Fruit fly (Drosophila melanogaster) whole organism, embryonic: ENCODE data around the gene Ilp7.

Experiments used
- Abd-B ChIP-seq: fragments of 200-800 bp; sonication (Bioruptor generic); optimal IDR thresholded peaks from 2 replicates; lab custom pipeline; 2018; ENCODE audit warnings: missing biosample characterization, mild to moderate bottlenecking, missing genetic modification characterization, moderate library complexity
- Bgb ChIP-seq: fragments of 200-800 bp; sonication (Bioruptor generic); IDR thresholded peaks from 2 replicates; pipeline ENCODE4 v1.3.6; 2022; ENCODE audit warnings: missing biosample characterization, missing genetic modification characterization; ENCODE audit not compliant: partially characterized antibody
- BtbVII ChIP-seq: fragments of 200-800 bp; sonication (Bioruptor generic); optimal IDR thresholded peaks from 3 replicates; lab custom pipeline; 2017; ENCODE audit warnings: missing biosample characterization, mild to moderate bottlenecking, missing genetic modification characterization
- CG10321 ChIP-seq: fragments of 200-800 bp; sonication (Bioruptor generic); IDR thresholded peaks from 2 replicates; pipeline ENCODE4 v1.3.6; 2022; ENCODE audit warnings: missing biosample characterization, missing genetic modification characterization
- CG11398 ChIP-seq: fragments of 200-800 bp; sonication (Bioruptor generic); optimal IDR thresholded peaks from 2 replicates; lab custom pipeline; 2016; ENCODE audit warnings: missing biosample characterization, missing genetic modification characterization
- CG13424 ChIP-seq: fragments of 200-800 bp; sonication (Bioruptor generic); optimal IDR thresholded peaks from 2 replicates; lab custom pipeline; 2019; ENCODE audit warnings: missing biosample characterization, mild to moderate bottlenecking, missing genetic modification characterization, moderate library complexity
- CG14014 ChIP-seq: fragments of 200-800 bp; sonication (Bioruptor generic); IDR thresholded peaks from 2 replicates; pipeline ENCODE4 v1.3.6; 2022; ENCODE audit warnings: missing biosample characterization, missing genetic modification characterization
- CG15073 ChIP-seq: fragments of 200-800 bp; sonication (Bioruptor generic); optimal IDR thresholded peaks from 2 replicates; lab custom pipeline; 2016; ENCODE audit warnings: missing biosample characterization, missing genetic modification characterization
- CG16779 ChIP-seq: fragments of 200-800 bp; sonication (Bioruptor generic); IDR thresholded peaks from 2 replicates; pipeline ENCODE4 v1.3.6; 2022; ENCODE audit warnings: missing biosample characterization, missing genetic modification characterization
- CG17328 ChIP-seq: fragments of 200-800 bp; sonication (Bioruptor generic); IDR thresholded peaks from 2 replicates; pipeline ENCODE4 v1.3.6; 2022; ENCODE audit warnings: missing biosample characterization, missing genetic modification characterization
- CG17385 ChIP-seq: fragments of 200-800 bp; sonication (Bioruptor generic); optimal IDR thresholded peaks from 3 replicates; lab custom pipeline; 2018; ENCODE audit warnings: missing biosample characterization, mild to moderate bottlenecking, missing genetic modification characterization
- CG17829 ChIP-seq: fragments of 200-800 bp; optimal IDR thresholded peaks from 2 replicates; lab custom pipeline; 2019; ENCODE audit warnings: missing biosample characterization, mild to moderate bottlenecking, missing genetic modification characterization, moderate library complexity
- CG17912 ChIP-seq: fragments of 200-800 bp; sonication (Bioruptor generic); optimal IDR thresholded peaks from 2 replicates; lab custom pipeline; 2018; ENCODE audit warnings: missing biosample characterization, mild to moderate bottlenecking, missing genetic modification characterization
- CG3407 ChIP-seq: fragments of 200-800 bp; sonication (Bioruptor generic); optimal IDR thresholded peaks from 2 replicates; lab custom pipeline; 2018; ENCODE audit warnings: missing biosample characterization, mild to moderate bottlenecking, missing genetic modification characterization
- CG7745 ChIP-seq: fragments of 200-800 bp; sonication (Bioruptor generic); optimal IDR thresholded peaks from 2 replicates; lab custom pipeline; 2018; ENCODE audit warnings: missing biosample characterization, mild to moderate bottlenecking, missing genetic modification characterization, moderate library complexity
- CG9727 ChIP-seq: fragments of 200-800 bp; sonication (Bioruptor generic); optimal IDR thresholded peaks from 3 replicates; lab custom pipeline; 2017; ENCODE audit warnings: missing biosample characterization, mild to moderate bottlenecking, missing genetic modification characterization
- CG9797 ChIP-seq: fragments of 200-800 bp; sonication (Bioruptor generic); optimal IDR thresholded peaks from 3 replicates; lab custom pipeline; 2018; ENCODE audit warnings: missing biosample characterization, mild to moderate bottlenecking, missing genetic modification characterization
- Elba2 ChIP-seq: fragments of 200-800 bp; sonication (Bioruptor generic); optimal IDR thresholded peaks from 3 replicates; lab custom pipeline; 2016; ENCODE audit warnings: missing biosample characterization, missing genetic modification characterization
- Gug ChIP-seq: fragments of 200-800 bp; sonication (Bioruptor generic); IDR thresholded peaks from 4 replicates; pipeline ENCODE4 v1.3.6; 2022; ENCODE audit warnings: missing biosample characterization, missing genetic modification characterization
- HLH3B ChIP-seq: fragments of 200-800 bp; sonication (Bioruptor generic); IDR thresholded peaks from 2 replicates; pipeline ENCODE4 v1.3.6; 2022; ENCODE audit warnings: missing biosample characterization, missing genetic modification characterization
- Hand ChIP-seq: fragments of 200-800 bp; sonication (Bioruptor generic); optimal IDR thresholded peaks from 2 replicates; lab custom pipeline; 2017; ENCODE audit warnings: mild to moderate bottlenecking, missing biosample characterization, missing genetic modification reagents, missing genetic modification characterization
- Hmx ChIP-seq: fragments of 200-800 bp; sonication (Bioruptor generic); optimal IDR thresholded peaks from 2 replicates; lab custom pipeline; 2016; ENCODE audit warnings: missing biosample characterization, missing genetic modification characterization
- Jarid2 ChIP-seq: fragments of 200-800 bp; sonication (Bioruptor generic); optimal IDR thresholded peaks from 3 replicates; lab custom pipeline; 2017; ENCODE audit warnings: mild to moderate bottlenecking, missing biosample characterization, missing genetic modification reagents, missing genetic modification characterization
- MESR4 ChIP-seq: fragments of 200-800 bp; sonication (Bioruptor generic); optimal IDR thresholded peaks from 2 replicates; lab custom pipeline; 2018; ENCODE audit warnings: missing biosample characterization, mild to moderate bottlenecking, missing genetic modification characterization, moderate library complexity
- NFAT ChIP-seq: fragments of 200-800 bp; sonication (Bioruptor generic); IDR thresholded peaks from 2 replicates; pipeline ENCODE4 v1.3.6; 2022; ENCODE audit warnings: missing biosample characterization, missing genetic modification characterization
- Nf-YC ChIP-seq: fragments of 200-800 bp; optimal IDR thresholded peaks from 3 replicates; lab custom pipeline; 2019; ENCODE audit warnings: missing biosample characterization, mild to moderate bottlenecking, missing genetic modification characterization, moderate library complexity
- Sin3A ChIP-seq: fragments of >200 bp; optimal IDR thresholded peaks from 2 replicates; lab custom pipeline; 2018
- Six4 ChIP-seq: fragments of 200-800 bp; sonication (Bioruptor generic); optimal IDR thresholded peaks from 2 replicates; lab custom pipeline; 2016; ENCODE audit warnings: missing biosample characterization, missing genetic modification characterization
- Stat92E ChIP-seq, 3 experiments: fragments of >200 bp in 2 of 3; fragments of 200-800 bp in 1 of 3; sonication (Bioruptor generic) in 1 of 3; optimal IDR thresholded peaks; 2 replicates each; lab custom pipeline; 2017 to 2019; ENCODE audit warnings: missing biosample characterization in 3 of 3, missing genetic modification characterization in 3 of 3, mild to moderate bottlenecking in 1 of 3, moderate library complexity in 1 of 3
- abd-A ChIP-seq: fragments of 200-800 bp; sonication (Bioruptor generic); optimal IDR thresholded peaks from 3 replicates; lab custom pipeline; 2019; ENCODE audit warnings: missing biosample characterization, mild to moderate bottlenecking, missing genetic modification characterization, moderate library complexity
- bcd ChIP-seq: fragments of 200-800 bp; sonication (Bioruptor generic); optimal IDR thresholded peaks from 2 replicates; lab custom pipeline; 2017; ENCODE audit warnings: missing biosample characterization, mild to moderate bottlenecking, missing genetic modification characterization
- danr ChIP-seq: fragments of 200-800 bp; sonication (Bioruptor generic); IDR thresholded peaks from 2 replicates; pipeline ENCODE4 v1.3.6; 2022; ENCODE audit warnings: missing biosample characterization, missing genetic modification characterization
- dati ChIP-seq: fragments of 200-800 bp; sonication (Bioruptor generic); IDR thresholded peaks from 2 replicates; pipeline ENCODE4 v1.3.6; 2022; ENCODE audit warnings: missing biosample characterization, missing genetic modification characterization
- dm ChIP-seq: fragments of 200-800 bp; sonication (Bioruptor generic); optimal IDR thresholded peaks from 3 replicates; lab custom pipeline; 2016; ENCODE audit warnings: missing biosample characterization, missing genetic modification characterization
- dysf ChIP-seq: fragments of 200-800 bp; sonication (Bioruptor generic); IDR thresholded peaks from 3 replicates; pipeline ENCODE4 v1.3.6; 2022; ENCODE audit warnings: missing biosample characterization, missing genetic modification characterization
- eyg ChIP-seq: fragments of 200-800 bp; sonication (Bioruptor generic); optimal IDR thresholded peaks from 3 replicates; lab custom pipeline; 2016; ENCODE audit warnings: missing biosample characterization, missing genetic modification characterization
- gro ChIP-seq: fragments of 200-800 bp; sonication (Bioruptor generic); optimal IDR thresholded peaks from 2 replicates; lab custom pipeline; 2016; ENCODE audit warnings: missing biosample characterization, missing genetic modification characterization
- hbn ChIP-seq: fragments of 200-800 bp; sonication (Bioruptor generic); IDR thresholded peaks from 2 replicates; pipeline ENCODE4 v1.3.6; 2022; ENCODE audit warnings: missing biosample characterization, missing genetic modification characterization; ENCODE audit not compliant: partially characterized antibody
- jigr1 ChIP-seq: fragments of 200-800 bp; sonication (Bioruptor generic); IDR thresholded peaks from 3 replicates; pipeline ENCODE4 v1.3.6; 2022; ENCODE audit warnings: missing biosample characterization, missing genetic modification characterization
- kay ChIP-seq: fragments of 200-800 bp; sonication (Bioruptor generic); optimal IDR thresholded peaks from 2 replicates; lab custom pipeline; 2016; ENCODE audit warnings: missing biosample characterization, missing genetic modification characterization
- ken ChIP-seq: fragments of 200-800 bp; sonication (Bioruptor generic); IDR thresholded peaks from 3 replicates; pipeline ENCODE4 v1.3.6; 2022; ENCODE audit warnings: missing biosample characterization, missing genetic modification characterization
- lbe ChIP-seq: fragments of 200-800 bp; sonication (Bioruptor generic); optimal IDR thresholded peaks from 2 replicates; lab custom pipeline; 2016; ENCODE audit warnings: missing biosample characterization, mild to moderate bottlenecking, missing genetic modification characterization
- mld ChIP-seq: fragments of 200-800 bp; sonication (Bioruptor generic); IDR thresholded peaks from 3 replicates; pipeline ENCODE4 v1.3.6; 2022; ENCODE audit warnings: missing biosample characterization, missing genetic modification characterization; ENCODE audit not compliant: partially characterized antibody
- nmo ChIP-seq: fragments of 200-800 bp; sonication (Bioruptor generic); optimal IDR thresholded peaks from 2 replicates; lab custom pipeline; 2018; ENCODE audit warnings: missing biosample characterization, mild to moderate bottlenecking, missing genetic modification characterization, moderate library complexity
- pfk ChIP-seq: fragments of 200-800 bp; sonication (Bioruptor generic); optimal IDR thresholded peaks from 2 replicates; lab custom pipeline; 2018; ENCODE audit warnings: missing biosample characterization, mild to moderate bottlenecking, missing genetic modification characterization, moderate library complexity
- pho ChIP-seq: fragments of 200-800 bp; sonication (Bioruptor generic); optimal IDR thresholded peaks from 2 replicates; lab custom pipeline; 2016; ENCODE audit warnings: missing biosample characterization, missing genetic modification characterization
- pnt ChIP-seq: fragments of 200-800 bp; sonication (Bioruptor generic); optimal IDR thresholded peaks from 3 replicates; lab custom pipeline; 2016; ENCODE audit warnings: missing biosample characterization, missing genetic modification characterization
- tgo ChIP-seq: fragments of 200-800 bp; sonication (Bioruptor generic); IDR thresholded peaks from 3 replicates; pipeline ENCODE4 v1.3.6; 2022; ENCODE audit warnings: missing biosample characterization, missing genetic modification characterization
- tup ChIP-seq: fragments of 200-800 bp; sonication (Bioruptor generic); optimal IDR thresholded peaks from 2 replicates; lab custom pipeline; 2016; ENCODE audit warnings: missing biosample characterization, mild to moderate bottlenecking, missing genetic modification characterization, moderate library complexity

Ilp7 gene

dm6 chrX:3691623-3692553 lies 24.5 kb downstream of the Ilp7 start (continued):
- no peak for TF ChIP-seq hbn (GFP tag; lab: Robert Waterston, UW)
- TF ChIP-seq CG17385 (GFP tag; lab: Kevin White, UChicago) = peak; percentile 78
- TF ChIP-seq ken (GFP tag; lab: Robert Waterston, UW) = peak; percentile 83
- TF ChIP-seq CG13424 (tag; lab: Kevin White, UChicago) = peak; percentile 81
- peak; percentile 15 for TF ChIP-seq lbe (GFP tag; lab: Kevin White, UChicago)
- no peak for TF ChIP-seq pfk (GFP tag; lab: Kevin White, UChicago)
- TF ChIP-seq HLH3B = peak; percentile 84
- TF ChIP-seq CG11398 = peak; percentile 42
- peak; percentile 79 for TF ChIP-seq CG17328
- TF ChIP-seq mld = no peak
- peak; percentile 21; the same call in 1 of the 2 replicates for TF ChIP-seq danr (GFP tag; lab: Robert Waterston, UW)
- peak; percentile 79 for TF ChIP-seq Gug (GFP tag; lab: Robert Waterston, UW)
- TF ChIP-seq gro (GFP tag; lab: Kevin White, UChicago) = peak; percentile 46
- TF ChIP-seq Nf-YC (tag; lab: Kevin White, UChicago) = peak; percentile 38
- TF ChIP-seq Abd-B (GFP tag; lab: Kevin White, UChicago) = peak; percentile 56
- TF ChIP-seq jigr1 (GFP tag; lab: Robert Waterston, UW) = 0 out of 3 replicates have a peak, but pooled peaks have one; percentile 52
- TF ChIP-seq CG7745 (tag; lab: Kevin White, UChicago) = no peak
- no peak for TF ChIP-seq Elba2 (GFP tag; lab: Kevin White, UChicago)
- no peak for TF ChIP-seq tup (GFP tag; lab: Kevin White, UChicago)
- peak; percentile 82 for TF ChIP-seq nmo (GFP tag; lab: Kevin White, UChicago)
- TF ChIP-seq CG9727 (GFP tag; lab: Kevin White, UChicago) = peak; percentile 87
- peak; percentile 76 for TF ChIP-seq CG17829 (tag; lab: Kevin White, UChicago)
- TF ChIP-seq dysf (GFP tag; lab: Robert Waterston, UW) = peak; percentile 79
- peak; percentile 66 for TF ChIP-seq BtbVII (GFP tag; lab: Kevin White, UChicago)
- no peak for TF ChIP-seq CG10321
- TF ChIP-seq bcd = peak; percentile 77
- TF ChIP-seq pho (GFP tag; lab: Kevin White, UChicago) = peak; percentile 63
- TF ChIP-seq dati (GFP tag; lab: Robert Waterston, UW) = no peak
- TF ChIP-seq Stat92E (GFP tag; optimal IDR thresholded peaks at IDR 0.05; lab: Kevin White, UChicago) = no peak
- peak; percentile 62 for TF ChIP-seq eyg (GFP tag; lab: Kevin White, UChicago)
- TF ChIP-seq CG17912 (GFP tag; lab: Kevin White, UChicago) = no peak
- no peak for TF ChIP-seq Sin3A (lab: Kevin White, UChicago)
- TF ChIP-seq Jarid2 (GFP tag; lab: Kevin White, UChicago) = peak; percentile 38
- TF ChIP-seq MESR4 (GFP tag; lab: Kevin White, UChicago) = no peak
- TF ChIP-seq NFAT (GFP tag; lab: Robert Waterston, UW) = peak; percentile 34; the same call in 1 of the 2 replicates
- peak; percentile 59 for TF ChIP-seq kay
- TF ChIP-seq Six4 (GFP tag; lab: Kevin White, UChicago) = peak; percentile 37
- TF ChIP-seq pnt (GFP tag; lab: Kevin White, UChicago) = peak; percentile 76
- TF ChIP-seq CG14014 (GFP tag; lab: Robert Waterston, UW) = peak; percentile 73
- no peak for TF ChIP-seq CG16779 (GFP tag; lab: Robert Waterston, UW)
- no peak for TF ChIP-seq CG9797 (GFP tag; lab: Kevin White, UChicago)
- peak; percentile 23 for TF ChIP-seq CG3407 (GFP tag; lab: Kevin White, UChicago)
- TF ChIP-seq abd-A (tag; lab: Kevin White, UChicago) = peak; percentile 83
- peak; percentile 76 for TF ChIP-seq tgo (GFP tag; lab: Robert Waterston, UW)
- peak; percentile 57 for TF ChIP-seq dm (GFP tag; lab: Kevin White, UChicago)
- no peak for TF ChIP-seq Hmx (GFP tag; lab: Kevin White, UChicago)
- no peak for TF ChIP-seq Bgb
- TF ChIP-seq Hand = peak; percentile 76
- no peak for TF ChIP-seq CG15073
